Fruit fly (Drosophila melanogaster) whole organism: Measurements from ENCODE around the gene bor.

Experiments
- CG8478 ChIP-seq: fragments of >200 bp; optimal IDR thresholded peaks from 2 replicates; lab custom pipeline; 2018; ENCODE audit warnings: inconsistent platforms
- Dll ChIP-seq: fragments of >200 bp; optimal IDR thresholded peaks from 2 replicates; lab custom pipeline; 2017
- EcR ChIP-seq, 2 experiments: fragments of >200 bp; optimal IDR thresholded peaks; 2 replicates each; lab custom pipeline; 2017; ENCODE audit warnings: missing biosample characterization in 2 of 2, missing genetic modification characterization in 2 of 2, missing genetic modification reagents in 2 of 2
- pan ChIP-seq: fragments of >200 bp; optimal IDR thresholded peaks from 2 replicates; lab custom pipeline; 2017
- psq ChIP-seq: fragments of >200 bp; optimal IDR thresholded peaks from 2 replicates; lab custom pipeline; 2017
- usp ChIP-seq: fragments of >200 bp; optimal IDR thresholded peaks from 2 replicates; lab custom pipeline; 2017; ENCODE audit warnings: missing biosample characterization, missing genetic modification characterization, mixed read lengths

The bor gene

dm6 chr3R:16285612-16286188 lies 21.8 kb upstream of the bor start:
- TF ChIP-seq pan (no peak), usp (GFP tag; lab: Kevin White, UChicago) (no peak), EcR (GFP tag; optimal IDR thresholded peaks at IDR 0.05; lab: Kevin White, UChicago) (no peak), psq (no peak), Dll (lab: Kevin White, UChicago) (no peak), CG8478 (lab: Kevin White, UChicago) (no peak)

- TF ChIP-seq Dll (lab: Kevin White, UChicago), result no peak
Observed at dm6 chr3R:16284901-16285300, 21.0 kb upstream of the bor start.

- no peak for TF ChIP-seq usp (GFP tag; lab: Kevin White, UChicago)
Observed at dm6 chr3R:16284481-16284880, 20.6 kb upstream of the bor start.

dm6 chr3R:16282080-16282690 lies 18.3 kb upstream of the bor start:
- TF ChIP-seq EcR (GFP tag; optimal IDR thresholded peaks at IDR 0.05; lab: Kevin White, UChicago), result peak; percentile 22 to 80
- no peak for TF ChIP-seq Dll (lab: Kevin White, UChicago)

dm6 chr3R:16281033-16281680 lies 17.2 kb upstream of the bor start:
- no peak for TF ChIP-seq EcR (GFP tag; optimal IDR thresholded peaks at IDR 0.05; lab: Kevin White, UChicago)
- no peak for TF ChIP-seq usp (GFP tag; lab: Kevin White, UChicago)
- no peak for TF ChIP-seq Dll (lab: Kevin White, UChicago)
- no peak for TF ChIP-seq pan
- no peak for TF ChIP-seq CG8478 (lab: Kevin White, UChicago)
- no peak for TF ChIP-seq psq

- TF ChIP-seq pan, result peak; percentile 56
- TF ChIP-seq Dll (lab: Kevin White, UChicago), result no peak
- TF ChIP-seq psq, result no peak
- peak in 1 of 2 experiments; percentile 69 for TF ChIP-seq EcR (GFP tag; optimal IDR thresholded peaks at IDR 0.05; lab: Kevin White, UChicago)
- no peak for TF ChIP-seq usp (GFP tag; lab: Kevin White, UChicago)
- no peak for TF ChIP-seq CG8478 (lab: Kevin White, UChicago)
Observed at dm6 chr3R:16280003-16280998, 16.4 kb upstream of the bor start.

dm6 chr3R:16279382-16279932 lies 15.5 kb upstream of the bor start:
- no peak for TF ChIP-seq psq
- TF ChIP-seq pan, result no peak
- no peak for TF ChIP-seq EcR (GFP tag; optimal IDR thresholded peaks at IDR 0.05; lab: Kevin White, UChicago)
- TF ChIP-seq usp (GFP tag; lab: Kevin White, UChicago), result no peak
- TF ChIP-seq Dll (lab: Kevin White, UChicago), result no peak
- TF ChIP-seq CG8478 (lab: Kevin White, UChicago), result no peak

dm6 chr3R:16277543-16277942 lies 13.6 kb upstream of the bor start:
- TF ChIP-seq usp (GFP tag; lab: Kevin White, UChicago), result no peak

dm6 chr3R:16276992-16277391 lies 13.1 kb upstream of the bor start:
- TF ChIP-seq EcR (GFP tag; optimal IDR thresholded peaks at IDR 0.05; lab: Kevin White, UChicago), result no peak
- no peak for TF ChIP-seq CG8478 (lab: Kevin White, UChicago)
- TF ChIP-seq pan, result no peak
- no peak for TF ChIP-seq psq
- no peak for TF ChIP-seq usp (GFP tag; lab: Kevin White, UChicago)
- TF ChIP-seq Dll (lab: Kevin White, UChicago), result no peak

- no peak for TF ChIP-seq Dll (lab: Kevin White, UChicago)
- TF ChIP-seq pan, result no peak
- TF ChIP-seq EcR (GFP tag; optimal IDR thresholded peaks at IDR 0.05; lab: Kevin White, UChicago), result no peak
- TF ChIP-seq psq, result no peak
- TF ChIP-seq CG8478 (lab: Kevin White, UChicago), result no peak
- TF ChIP-seq usp (GFP tag; lab: Kevin White, UChicago), result no peak
Observed at dm6 chr3R:16275890-16276619, 12.1 kb upstream of the bor start.

- no peak for TF ChIP-seq CG8478 (lab: Kevin White, UChicago)
Observed at dm6 chr3R:16275329-16275728, 11.4 kb upstream of the bor start.

- TF ChIP-seq EcR (GFP tag; optimal IDR thresholded peaks at IDR 0.05; lab: Kevin White, UChicago) (no peak), usp (GFP tag; lab: Kevin White, UChicago) (no peak), psq (no peak), pan (no peak), CG8478 (lab: Kevin White, UChicago) (no peak), Dll (lab: Kevin White, UChicago) (no peak)
Observed at dm6 chr3R:16274534-16274933, 10.6 kb upstream of the bor start.
